Fruit fly (Drosophila melanogaster) whole organism, embryonic: Measurements from ENCODE around the gene nmo.

Experiments used
- Antp ChIP-seq: fragments of 200-800 bp; sonication (Bioruptor generic); optimal IDR thresholded peaks from 3 replicates; lab custom pipeline; 2016; ENCODE audit warnings: missing biosample characterization, missing genetic modification characterization
- Asciz ChIP-seq: fragments of 200-800 bp; sonication (Bioruptor generic); optimal IDR thresholded peaks from 2 replicates; lab custom pipeline; 2017; ENCODE audit warnings: missing biosample characterization, mild to moderate bottlenecking, missing genetic modification characterization, missing genetic modification reagents
- B-H2 ChIP-seq: fragments of 200-800 bp; sonication (Bioruptor generic); optimal IDR thresholded peaks from 2 replicates; lab custom pipeline; 2018; ENCODE audit warnings: missing biosample characterization, mild to moderate bottlenecking, missing genetic modification characterization
- Blimp-1 ChIP-seq: fragments of 200-800 bp; sonication (Bioruptor generic); optimal IDR thresholded peaks from 3 replicates; lab custom pipeline; 2018; ENCODE audit warnings: missing biosample characterization, missing genetic modification characterization, mild to moderate bottlenecking, moderate library complexity, missing genetic modification reagents
- CG10979 ChIP-seq: fragments of 200-800 bp; sonication (Bioruptor generic); optimal IDR thresholded peaks from 2 replicates; lab custom pipeline; 2018; ENCODE audit warnings: missing biosample characterization, mild to moderate bottlenecking, missing genetic modification characterization, moderate library complexity
- CG15011 ChIP-seq: fragments of 200-800 bp; sonication (Bioruptor generic); optimal IDR thresholded peaks from 3 replicates; lab custom pipeline; 2018; ENCODE audit warnings: missing biosample characterization, mild to moderate bottlenecking, missing genetic modification characterization
- CG1602 ChIP-seq: fragments of 200-800 bp; sonication (Bioruptor generic); optimal IDR thresholded peaks from 3 replicates; lab custom pipeline; 2016; ENCODE audit warnings: missing biosample characterization, missing genetic modification characterization
- CG17328 ChIP-seq: fragments of 200-800 bp; sonication (Bioruptor generic); IDR thresholded peaks from 2 replicates; pipeline ENCODE4 v1.3.6; 2022; ENCODE audit warnings: missing biosample characterization, missing genetic modification characterization
- CG17361 ChIP-seq: fragments of 200-800 bp; sonication (Bioruptor generic); IDR thresholded peaks from 3 replicates; pipeline ENCODE4 v1.3.6; 2022; ENCODE audit warnings: missing biosample characterization, missing genetic modification characterization
- CG17829 ChIP-seq: fragments of 200-800 bp; optimal IDR thresholded peaks from 2 replicates; lab custom pipeline; 2019; ENCODE audit warnings: missing biosample characterization, mild to moderate bottlenecking, missing genetic modification characterization, moderate library complexity
- CG18262 ChIP-seq: fragments of 200-800 bp; optimal IDR thresholded peaks from 3 replicates; lab custom pipeline; 2019; ENCODE audit warnings: missing biosample characterization, mild to moderate bottlenecking, missing genetic modification characterization, moderate library complexity
- CG2889 ChIP-seq: fragments of 200-800 bp; sonication (Bioruptor generic); IDR thresholded peaks from 3 replicates; pipeline ENCODE4 v1.3.6; 2022; ENCODE audit warnings: missing biosample characterization, missing genetic modification characterization
- CG32772 ChIP-seq: fragments of 200-800 bp; sonication (Bioruptor generic); IDR thresholded peaks from 2 replicates; pipeline ENCODE4 v1.3.6; 2022; ENCODE audit warnings: missing biosample characterization, missing genetic modification characterization
- CG34422 ChIP-seq: fragments of 200-800 bp; sonication (Bioruptor generic); IDR thresholded peaks from 3 replicates; pipeline ENCODE4 v1.3.6; 2022; ENCODE audit warnings: missing biosample characterization, missing genetic modification characterization
- CG6254 ChIP-seq: fragments of 200-800 bp; sonication (Bioruptor generic); optimal IDR thresholded peaks from 3 replicates; lab custom pipeline; 2017; ENCODE audit warnings: mild to moderate bottlenecking, missing biosample characterization, missing genetic modification reagents, missing genetic modification characterization
- CG6689 ChIP-seq: fragments of 200-800 bp; sonication (Bioruptor generic); IDR thresholded peaks from 2 replicates; pipeline ENCODE4 v1.3.6; 2022; ENCODE audit warnings: missing biosample characterization, missing genetic modification characterization
- CG7745 ChIP-seq: fragments of 200-800 bp; sonication (Bioruptor generic); optimal IDR thresholded peaks from 2 replicates; lab custom pipeline; 2018; ENCODE audit warnings: missing biosample characterization, mild to moderate bottlenecking, missing genetic modification characterization, moderate library complexity
- CG9797 ChIP-seq: fragments of 200-800 bp; sonication (Bioruptor generic); optimal IDR thresholded peaks from 3 replicates; lab custom pipeline; 2018; ENCODE audit warnings: missing biosample characterization, mild to moderate bottlenecking, missing genetic modification characterization
- CHES-1-like ChIP-seq: fragments of 200-800 bp; sonication (Bioruptor generic); optimal IDR thresholded peaks from 2 replicates; lab custom pipeline; 2016; ENCODE audit warnings: missing biosample characterization, missing genetic modification characterization
- Elba2 ChIP-seq: fragments of 200-800 bp; sonication (Bioruptor generic); optimal IDR thresholded peaks from 3 replicates; lab custom pipeline; 2016; ENCODE audit warnings: missing biosample characterization, missing genetic modification characterization
- Gug ChIP-seq: fragments of 200-800 bp; sonication (Bioruptor generic); IDR thresholded peaks from 4 replicates; pipeline ENCODE4 v1.3.6; 2022; ENCODE audit warnings: missing biosample characterization, missing genetic modification characterization
- HHEX ChIP-seq: fragments of 200-800 bp; sonication (Bioruptor generic); optimal IDR thresholded peaks from 3 replicates; lab custom pipeline; 2017; ENCODE audit warnings: missing biosample characterization, mild to moderate bottlenecking, missing genetic modification characterization, missing genetic modification reagents
- Hr51 ChIP-seq, 2 experiments: fragments of 200-800 bp; sonication (Bioruptor generic); optimal IDR thresholded peaks; 2 replicates in 1 of 2; 3 replicates in 1 of 2; lab custom pipeline; 2016 to 2018; ENCODE audit warnings: missing biosample characterization in 2 of 2, missing genetic modification characterization in 2 of 2, mild to moderate bottlenecking in 1 of 2, moderate library complexity in 1 of 2
- Med ChIP-seq: fragments of 200-800 bp; sonication (Bioruptor generic); peaks from one replicate; lab custom pipeline; 2016; ENCODE audit warnings: missing biosample characterization, missing genetic modification characterization, mild to moderate bottlenecking, inconsistent platforms, moderate library complexity
- NfI ChIP-seq: fragments of 200-800 bp; sonication (Bioruptor generic); optimal IDR thresholded peaks from 3 replicates; lab custom pipeline; 2018; ENCODE audit warnings: missing biosample characterization, mild to moderate bottlenecking, missing genetic modification characterization, moderate library complexity
- Rx ChIP-seq: fragments of 200-800 bp; sonication (Bioruptor generic); IDR thresholded peaks from 2 replicates; pipeline ENCODE4 v1.3.6; 2022; ENCODE audit warnings: missing biosample characterization, missing genetic modification characterization
- Sry-β ChIP-seq: fragments of 200-800 bp; sonication (Bioruptor generic); optimal IDR thresholded peaks from 2 replicates; lab custom pipeline; 2018; ENCODE audit warnings: missing biosample characterization, mild to moderate bottlenecking, missing genetic modification characterization, moderate library complexity
- Sry-δ ChIP-seq: fragments of 200-800 bp; sonication (Bioruptor generic); optimal IDR thresholded peaks from 2 replicates; lab custom pipeline; 2016; ENCODE audit warnings: missing biosample characterization, missing genetic modification characterization
- abd-A ChIP-seq: fragments of 200-800 bp; sonication (Bioruptor generic); optimal IDR thresholded peaks from 3 replicates; lab custom pipeline; 2019; ENCODE audit warnings: missing biosample characterization, mild to moderate bottlenecking, missing genetic modification characterization, moderate library complexity
- ac ChIP-seq: fragments of 200-800 bp; sonication (Bioruptor generic); optimal IDR thresholded peaks from 3 replicates; lab custom pipeline; 2017; ENCODE audit warnings: missing biosample characterization, mild to moderate bottlenecking, missing genetic modification characterization
- bab2 ChIP-seq: fragments of 200-800 bp; sonication (Bioruptor generic); optimal IDR thresholded peaks from 2 replicates; lab custom pipeline; 2016; ENCODE audit warnings: missing biosample characterization, missing genetic modification characterization
- btn ChIP-seq: fragments of 200-800 bp; sonication (Bioruptor generic); optimal IDR thresholded peaks from 2 replicates; lab custom pipeline; 2016; ENCODE audit warnings: missing biosample characterization, missing genetic modification characterization
- chm ChIP-seq: fragments of 200-800 bp; sonication (Bioruptor generic); IDR thresholded peaks from 2 replicates; pipeline ENCODE4 v1.3.6; 2022; ENCODE audit warnings: missing biosample characterization, missing genetic modification characterization
- ci ChIP-seq: fragments of 200-800 bp; sonication (Bioruptor generic); IDR thresholded peaks from 3 replicates; pipeline ENCODE4 v1.3.6; 2022; ENCODE audit warnings: missing biosample characterization, missing genetic modification characterization
- crol ChIP-seq: fragments of 200-800 bp; sonication (Bioruptor generic); IDR thresholded peaks from 2 replicates; pipeline ENCODE4 v1.3.6; 2022; ENCODE audit warnings: missing biosample characterization, missing genetic modification characterization
- dan ChIP-seq: fragments of 200-800 bp; sonication (Bioruptor generic); IDR thresholded peaks from 2 replicates; pipeline ENCODE4 v1.3.6; 2022; ENCODE audit warnings: missing biosample characterization, missing genetic modification characterization
- dati ChIP-seq: fragments of 200-800 bp; sonication (Bioruptor generic); IDR thresholded peaks from 2 replicates; pipeline ENCODE4 v1.3.6; 2022; ENCODE audit warnings: missing biosample characterization, missing genetic modification characterization
- esg ChIP-seq: fragments of 200-800 bp; sonication (Bioruptor generic); conservative IDR thresholded peaks from 2 replicates; pipeline ENCODE4 v1.3.6; 2022; ENCODE audit warnings: missing biosample characterization, missing genetic modification characterization
- hbn ChIP-seq: fragments of 200-800 bp; sonication (Bioruptor generic); IDR thresholded peaks from 2 replicates; pipeline ENCODE4 v1.3.6; 2022; ENCODE audit warnings: missing biosample characterization, missing genetic modification characterization; ENCODE audit not compliant: partially characterized antibody
- jigr1 ChIP-seq: fragments of 200-800 bp; sonication (Bioruptor generic); IDR thresholded peaks from 3 replicates; pipeline ENCODE4 v1.3.6; 2022; ENCODE audit warnings: missing biosample characterization, missing genetic modification characterization
- lola ChIP-seq, 3 experiments: fragments of >200 bp in 2 of 3; fragments of 200-800 bp in 1 of 3; sonication (Bioruptor generic) in 1 of 3; optimal IDR thresholded peaks; 2 replicates each; lab custom pipeline; 2017 to 2019; ENCODE audit warnings: missing biosample characterization in 3 of 3, missing genetic modification characterization in 3 of 3, mild to moderate bottlenecking in 1 of 3, moderate library complexity in 1 of 3
- mam ChIP-seq: fragments of 200-800 bp; sonication (Bioruptor generic); optimal IDR thresholded peaks from 3 replicates; lab custom pipeline; 2016; ENCODE audit warnings: missing biosample characterization, missing genetic modification characterization
- mld ChIP-seq: fragments of 200-800 bp; sonication (Bioruptor generic); IDR thresholded peaks from 3 replicates; pipeline ENCODE4 v1.3.6; 2022; ENCODE audit warnings: missing biosample characterization, missing genetic modification characterization; ENCODE audit not compliant: partially characterized antibody
- nau ChIP-seq: fragments of 200-800 bp; sonication (Bioruptor generic); optimal IDR thresholded peaks from 3 replicates; lab custom pipeline; 2017; ENCODE audit warnings: missing biosample characterization, mild to moderate bottlenecking, missing genetic modification characterization, missing genetic modification reagents
- pan ChIP-seq, 4 experiments: fragments of >200 bp in 3 of 4; fragments of 200-800 bp in 1 of 4; sonication (Bioruptor generic) in 1 of 4; optimal IDR thresholded peaks in 3 of 4; IDR thresholded peaks in 1 of 4; 2 replicates each; pipeline versions ENCODE4 v1.3.6 to Lab custom; 2017 to 2022; ENCODE audit warnings: missing biosample characterization in 2 of 4, missing genetic modification characterization in 2 of 4, mixed read lengths in 1 of 4
- sd ChIP-seq: fragments of 200-800 bp; sonication (Bioruptor generic); optimal IDR thresholded peaks from 3 replicates; lab custom pipeline; 2018; ENCODE audit warnings: missing biosample characterization, mild to moderate bottlenecking, missing genetic modification characterization, moderate library complexity
- tup ChIP-seq: fragments of 200-800 bp; sonication (Bioruptor generic); optimal IDR thresholded peaks from 2 replicates; lab custom pipeline; 2016; ENCODE audit warnings: missing biosample characterization, mild to moderate bottlenecking, missing genetic modification characterization, moderate library complexity
- wek ChIP-seq: fragments of 200-800 bp; sonication (Bioruptor generic); optimal IDR thresholded peaks from 3 replicates; lab custom pipeline; 2018; ENCODE audit warnings: missing biosample characterization, mild to moderate bottlenecking, missing genetic modification characterization, moderate library complexity

nmo gene

DNA sequence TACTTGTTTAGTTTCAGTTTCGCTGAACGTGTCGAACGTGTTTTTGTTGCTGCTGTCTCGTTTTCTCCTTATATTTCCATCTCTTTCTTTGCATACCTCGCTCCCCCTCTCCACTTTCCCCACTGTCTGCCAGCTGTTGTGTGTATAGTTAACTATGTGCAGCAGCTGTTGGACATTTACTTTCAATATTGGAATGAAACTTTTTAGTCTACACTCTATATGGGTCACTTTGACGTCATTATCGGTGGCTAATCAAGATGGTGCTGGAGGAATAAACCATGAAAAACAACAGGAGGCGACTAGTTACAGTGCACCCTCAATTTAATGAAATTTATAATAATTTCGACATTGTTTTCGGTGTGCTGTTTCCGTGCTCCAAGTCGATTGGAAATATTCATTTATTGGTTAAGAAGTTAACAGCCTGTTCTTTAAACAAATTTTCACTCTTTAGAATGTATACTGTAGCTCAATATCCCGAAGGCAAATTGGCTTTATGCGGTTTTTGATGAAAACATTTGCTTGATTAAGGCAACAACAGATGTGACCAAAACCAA is 50.4 kb downstream of the nmo start (continued):
- TF ChIP-seq NfI (GFP tag; lab: Kevin White, UChicago) (no peak), dan (no peak), CG10979 (tag; lab: Kevin White, UChicago) (peak; percentile 33), CG32772 (GFP tag; lab: Robert Waterston, UW) (0 out of 2 replicates have a peak, but pooled peaks have one; percentile 17), lola (GFP tag; optimal IDR thresholded peaks at IDR 0.05; lab: Kevin White, UChicago) (no peak), pan (optimal IDR thresholded peaks at IDR 0.05; lab: Kevin White, UChicago) (no peak), pan (GFP tag; optimal IDR thresholded peaks at IDR 0.05 in 1 of 2, IDR thresholded peaks at IDR 0.05 in 1 of 2) (peak in 1 of 2 experiments; percentile 67), jigr1 (GFP tag; lab: Robert Waterston, UW) (no peak), Antp (GFP tag; lab: Kevin White, UChicago) (no peak), CG15011 (GFP tag; lab: Kevin White, UChicago) (no peak), esg (0 out of 2 replicates have a peak, but pooled peaks have one; percentile 25), CG17361 (peak; percentile 56; the same call in 2 of the 3 replicates), CG9797 (GFP tag; lab: Kevin White, UChicago) (no peak), Asciz (peak; percentile 57), ac (GFP tag; lab: Kevin White, UChicago) (no peak), Sry-β (GFP tag; lab: Kevin White, UChicago) (peak; percentile 8), Blimp-1 (GFP tag; lab: Kevin White, UChicago) (peak; percentile 83), mam (GFP tag; lab: Kevin White, UChicago) (peak; percentile 44), chm (GFP tag; lab: Robert Waterston, UW) (no peak; the same call in 1 of the 2 replicates), hbn (no peak), btn (GFP tag; lab: Kevin White, UChicago) (no peak), HHEX (GFP tag; lab: Kevin White, UChicago) (peak; percentile 19), dati (GFP tag; lab: Robert Waterston, UW) (0 out of 2 replicates have a peak, but pooled peaks have one; percentile 14), Sry-δ (peak; percentile 12), Gug (GFP tag; lab: Robert Waterston, UW) (0 out of 4 replicates have a peak, but pooled peaks have one; percentile 39), CG18262 (tag; lab: Kevin White, UChicago) (peak; percentile 31), Med (peak; percentile 93), wek (peak; percentile 18), CG6254 (GFP tag; lab: Kevin White, UChicago) (peak; percentile 45), tup (GFP tag; lab: Kevin White, UChicago) (no peak), CG2889 (GFP tag; lab: Robert Waterston, UW) (no peak), nau (GFP tag; lab: Kevin White, UChicago) (peak; percentile 72), CHES-1-like (GFP tag; lab: Kevin White, UChicago) (no peak), mld (GFP tag; lab: Robert Waterston, UW) (no peak), abd-A (peak; percentile 17), Rx (GFP tag; lab: Robert Waterston, UW) (peak; percentile 53; the same call in 1 of the 2 replicates), CG7745 (tag; lab: Kevin White, UChicago) (no peak), CG17829 (peak; percentile 14), CG17328 (GFP tag; lab: Robert Waterston, UW) (peak; percentile 30; the same call in 1 of the 2 replicates), CG34422 (GFP tag; lab: Robert Waterston, UW) (peak; percentile 54; the same call in 1 of the 3 replicates), ci (GFP tag; lab: Robert Waterston, UW) (peak; percentile 65; the same call in 2 of the 3 replicates), Hr51 (GFP tag; optimal IDR thresholded peaks at IDR 0.05; lab: Kevin White, UChicago) (peak in 1 of 2 experiments; percentile 14), bab2 (GFP tag; lab: Kevin White, UChicago) (peak; percentile 40), crol (GFP tag; lab: Robert Waterston, UW) (peak; percentile 84), CG1602 (no peak), B-H2 (GFP tag; lab: Kevin White, UChicago) (no peak), sd (tag; lab: Kevin White, UChicago) (peak; percentile 91), Elba2 (GFP tag; lab: Kevin White, UChicago) (no peak), CG6689 (peak; percentile 43; the same call in 1 of the 2 replicates)
